Worm (Caenorhabditis elegans): Measurements from ENCODE around the gene F02A9.7.

- TF ChIP-seq him-1 (tag; optimal IDR thresholded peaks at IDR 0.05) = no peak
- no peak for TF ChIP-seq W03F9.2 (tag; optimal IDR thresholded peaks at IDR 0.05)
- TF ChIP-seq dao-5 (tag; optimal IDR thresholded peaks at IDR 0.05) = no peak
These were observed 37.0 kb upstream of the F02A9.7 start for ce11 chrIII:9112479-9112878.
